Fruit fly (Drosophila melanogaster): ENCODE measurements around the gene CG17568.
A peak's percentile ranks its signal among the peaks of the same experiment; 100 is the strongest.

Gene CG17568

DNA sequence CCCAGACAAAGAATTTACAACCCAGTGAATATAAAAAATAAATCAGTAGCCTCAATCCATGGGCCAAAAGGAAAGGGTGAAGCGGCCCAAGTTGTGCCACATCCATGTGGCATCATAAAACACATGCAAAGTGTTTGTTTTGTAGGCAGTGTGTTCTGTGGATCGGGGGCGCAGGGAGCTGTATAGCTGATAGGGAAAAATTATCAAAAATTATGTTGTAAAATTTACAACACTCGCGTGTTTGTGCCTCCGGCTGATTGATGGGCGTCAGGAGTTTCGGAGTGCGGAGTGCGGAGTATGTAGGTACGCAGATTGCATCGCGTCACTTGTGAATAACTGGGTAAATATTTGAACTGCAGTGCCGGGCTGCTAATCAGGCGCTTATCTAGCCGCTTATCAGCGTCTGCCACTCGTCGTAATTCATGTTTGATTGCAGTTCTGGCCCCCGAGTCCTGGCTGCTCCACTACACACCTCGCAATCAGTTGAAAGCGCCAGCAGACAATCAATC is 10.3 kb upstream of the CG17568 start (continued):
- no peak for TF ChIP-seq unpg (GFP tag; optimal IDR thresholded peaks at IDR 0.05)
- no peak for TF ChIP-seq run (tag; optimal IDR thresholded peaks at IDR 0.05)
- TF ChIP-seq otp (GFP tag; IDR thresholded peaks at IDR 0.05), result no peak
- TF ChIP-seq CG33557 (GFP tag; optimal IDR thresholded peaks at IDR 0.05), result peak; percentile 59
- TF ChIP-seq NC2β (GFP tag; optimal IDR thresholded peaks at IDR 0.05), result no peak
- TF ChIP-seq repo (GFP tag; optimal IDR thresholded peaks at IDR 0.05), result no peak
- no peak for TF ChIP-seq Ptx1 (GFP tag; IDR thresholded peaks at IDR 0.05)
- TF ChIP-seq emc (GFP tag; optimal IDR thresholded peaks at IDR 0.05), result no peak
- TF ChIP-seq CG5180 (GFP tag; optimal IDR thresholded peaks at IDR 0.05), result peak; percentile 64
- peak; percentile 73 for TF ChIP-seq CG15601 (tag; optimal IDR thresholded peaks at IDR 0.05)
- no peak for TF ChIP-seq knrl (GFP tag; IDR thresholded peaks at IDR 0.05; ENCODE audit: partially characterized antibody)
- TF ChIP-seq CG15011 (GFP tag; optimal IDR thresholded peaks at IDR 0.05), result peak; percentile 46
- peak; percentile 26 for TF ChIP-seq CG11723 (GFP tag; optimal IDR thresholded peaks at IDR 0.05)
- TF ChIP-seq CG9876 (GFP tag; optimal IDR thresholded peaks at IDR 0.05), result no peak
- no peak for TF ChIP-seq CG14050 (GFP tag; IDR thresholded peaks at IDR 0.05)
- TF ChIP-seq fu2 (GFP tag; optimal IDR thresholded peaks at IDR 0.05), result no peak
- no peak for TF ChIP-seq Adf1 (GFP tag; IDR thresholded peaks at IDR 0.05)
- no peak for TF ChIP-seq Bgb (GFP tag; IDR thresholded peaks at IDR 0.05; ENCODE audit: partially characterized antibody)
- TF ChIP-seq chif (GFP tag; optimal IDR thresholded peaks at IDR 0.05), result no peak
- no peak for TF ChIP-seq Camta (GFP tag; optimal IDR thresholded peaks at IDR 0.05)
- TF ChIP-seq CG10543 (GFP tag; optimal IDR thresholded peaks at IDR 0.05), result no peak
- no peak for TF ChIP-seq CG10321 (GFP tag; IDR thresholded peaks at IDR 0.05)
- peak; percentile 50 for TF ChIP-seq HHEX (GFP tag; optimal IDR thresholded peaks at IDR 0.05)
- TF ChIP-seq jumu (GFP tag; optimal IDR thresholded peaks at IDR 0.05), result no peak
- no peak for TF ChIP-seq CG4854 (GFP tag; optimal IDR thresholded peaks at IDR 0.05)
- no peak for TF ChIP-seq Doc2 (GFP tag; IDR thresholded peaks at IDR 0.05)
- no peak for TF ChIP-seq TFAM (GFP tag; optimal IDR thresholded peaks at IDR 0.05)
- peak; percentile 45 for TF ChIP-seq CG9727 (GFP tag; optimal IDR thresholded peaks at IDR 0.05)
- TF ChIP-seq Awh (GFP tag; IDR thresholded peaks at IDR 0.05), result peak; percentile 52; the same call in 1 of the 2 replicates
- TF ChIP-seq pum (GFP tag; optimal IDR thresholded peaks at IDR 0.05), result no peak
- no peak for TF ChIP-seq pfk (GFP tag; optimal IDR thresholded peaks at IDR 0.05)
- peak; percentile 30 for TF ChIP-seq Blimp-1 (GFP tag; optimal IDR thresholded peaks at IDR 0.05)
- TF ChIP-seq CG8281 (tag; optimal IDR thresholded peaks at IDR 0.05), result peak; percentile 53
- TF ChIP-seq Side (GFP tag; optimal IDR thresholded peaks at IDR 0.05), result no peak
- no peak for TF ChIP-seq wor (GFP tag; IDR thresholded peaks at IDR 0.05)
- TF ChIP-seq Atf3 (GFP tag; optimal IDR thresholded peaks at IDR 0.05), result no peak
- no peak for TF ChIP-seq lmd (GFP tag; IDR thresholded peaks at IDR 0.05)
- no peak for TF ChIP-seq nom (GFP tag; optimal IDR thresholded peaks at IDR 0.05)
- TF ChIP-seq ttk (GFP tag; IDR thresholded peaks at IDR 0.05), result no peak
- peak; percentile 31 for TF ChIP-seq kah (GFP tag; optimal IDR thresholded peaks at IDR 0.05)
- TF ChIP-seq CG7745 (tag; optimal IDR thresholded peaks at IDR 0.05), result peak; percentile 90
- no peak for TF ChIP-seq Abd-B (GFP tag; optimal IDR thresholded peaks at IDR 0.05)
- TF ChIP-seq eve (GFP tag; optimal IDR thresholded peaks at IDR 0.05), result no peak
- TF ChIP-seq CG30020 (tag; optimal IDR thresholded peaks at IDR 0.05), result no peak
- no peak for TF ChIP-seq Dbx (GFP tag; IDR thresholded peaks at IDR 0.05)
- TF ChIP-seq cato (GFP tag; optimal IDR thresholded peaks at IDR 0.05; ENCODE audit: borderline replicate concordance), result no peak
- no peak for TF ChIP-seq oc (tag; optimal IDR thresholded peaks at IDR 0.05)
- TF ChIP-seq chm (GFP tag; IDR thresholded peaks at IDR 0.05), result peak; percentile 48; the same call in 1 of the 2 replicates
- peak; percentile 49 for TF ChIP-seq CG13296 (GFP tag; optimal IDR thresholded peaks at IDR 0.05)
- TF ChIP-seq Rfx (GFP tag; IDR thresholded peaks at IDR 0.05), result no peak
- no peak for TF ChIP-seq CG10462 (GFP tag; optimal IDR thresholded peaks at IDR 0.05)
